Comparison of ENCODE assay signal across 2 fruit fly cellular contexts in genomic region chr3R:5881308-5881707, dm6.
TF ChIP-seq lines count a peak whose summit lies in the region.

No protein-coding gene starts in this region.

- no peak for TF ChIP-seq CTCF in whole organism, embryonic (GFP tag; optimal IDR thresholded peaks at IDR 0.05; lab: Kevin White, UChicago)

TF ChIP-seq in whole organism, embryonic, 481 proteins besides CTCF, POLR2A, EP300 and RAD21:
- TF ChIP-seq NC2α (GFP tag; optimal IDR thresholded peaks at IDR 0.05; lab: Kevin White, UChicago) (no peak), CG15514 (GFP tag; optimal IDR thresholded peaks at IDR 0.05; lab: Kevin White, UChicago) (no peak), ttk (GFP tag; IDR thresholded peaks at IDR 0.05; lab: Robert Waterston, UW) (no peak), sens (GFP tag; lab: Kevin White, UChicago) (peak; percentile 10), Six4 (GFP tag; optimal IDR thresholded peaks at IDR 0.05; lab: Kevin White, UChicago) (no peak), Xrp1 (GFP tag; IDR thresholded peaks at IDR 0.05; lab: Robert Waterston, UW) (no peak), ase (GFP tag; IDR thresholded peaks at IDR 0.05; lab: Robert Waterston, UW) (0 out of 3 replicates have a peak, but pooled peaks have one; percentile 23), Hand (GFP tag; optimal IDR thresholded peaks at IDR 0.05; lab: Kevin White, UChicago) (no peak)
TF ChIP-seq in whole organism, embryonic: peak in this region for 2.

TF ChIP-seq in whole organism, prepupa, 60 proteins besides CTCF, POLR2A, EP300 and RAD21:
- TF ChIP-seq CG6163 (GFP tag; IDR thresholded peaks at IDR 0.05; lab: Robert Waterston, UW) (no peak), dsx (GFP tag; optimal IDR thresholded peaks at IDR 0.05; lab: Kevin White, UChicago; ENCODE audit: poor library complexity, severe bottlenecking) (no peak), Sox14 (GFP tag; optimal IDR thresholded peaks at IDR 0.05; lab: Kevin White, UChicago) (no peak), fkh (GFP tag; optimal IDR thresholded peaks at IDR 0.05; lab: Kevin White, UChicago) (no peak), Ets21C (GFP tag; optimal IDR thresholded peaks at IDR 0.05; lab: Kevin White, UChicago) (no peak), Hr39 (GFP tag; optimal IDR thresholded peaks at IDR 0.05; lab: Kevin White, UChicago) (no peak), svp (GFP tag; lab: Kevin White, UChicago) (peak; percentile 98)
